Worm (Caenorhabditis elegans) whole organism, L1 larva: ENCODE measurements around the gene cpt-1.

Source experiments
- C04F5.9 ChIP-seq: sonication (generic microtip); optimal IDR thresholded peaks from 2 replicates; lab custom pipeline; 2016; ENCODE audit warnings: missing genetic modification characterization, missing compliant biosample characterization
- C16A3.4 ChIP-seq: fragments of 150-350 bp; optimal IDR thresholded peaks from 2 replicates; lab custom pipeline; 2014; ENCODE audit warnings: missing biosample characterization, missing genetic modification characterization
- F16B12.6 ChIP-seq: fragments of 150-350 bp; optimal IDR thresholded peaks from 2 replicates; lab custom pipeline; 2014; ENCODE audit warnings: missing biosample characterization, missing genetic modification characterization
- aha-1 ChIP-seq: fragments of 150-350 bp; optimal IDR thresholded peaks from 2 replicates; lab custom pipeline; 2014; ENCODE audit warnings: missing biosample characterization, missing genetic modification characterization
- blmp-1 ChIP-seq: fragments of 150-350 bp; optimal IDR thresholded peaks from 2 replicates; lab custom pipeline; 2014; ENCODE audit warnings: missing biosample characterization, missing genetic modification characterization
- ceh-63 ChIP-seq: fragments of 200-800 bp; sonication (Bioruptor generic); optimal IDR thresholded peaks from 2 replicates; lab custom pipeline; 2018; ENCODE audit warnings: mild to moderate bottlenecking, missing genetic modification characterization, missing compliant biosample characterization
- ceh-8 ChIP-seq: fragments of 200-800 bp; sonication (Bioruptor generic); optimal IDR thresholded peaks from 2 replicates; lab custom pipeline; 2018; ENCODE audit warnings: mild to moderate bottlenecking, missing genetic modification characterization, moderate library complexity, missing compliant biosample characterization
- ceh-90 ChIP-seq: sonication (generic microtip); optimal IDR thresholded peaks from 2 replicates; lab custom pipeline; 2016; ENCODE audit warnings: missing genetic modification characterization, missing compliant biosample characterization
- ces-1 ChIP-seq: fragments of 150-350 bp; optimal IDR thresholded peaks from 2 replicates; lab custom pipeline; 2014; ENCODE audit warnings: missing biosample characterization, missing genetic modification reagents, missing genetic modification characterization
- dpl-1 ChIP-seq, 3 experiments: fragments of 150-350 bp in 2 of 3; sonication (generic microtip) in 1 of 3; optimal IDR thresholded peaks; 2 replicates each; lab custom pipeline; 2014 to 2017; ENCODE audit warnings: missing biosample characterization in 3 of 3, missing genetic modification characterization in 3 of 3, missing genetic modification reagents in 3 of 3
- elt-2 ChIP-seq: sonication (generic microtip); optimal IDR thresholded peaks from 2 replicates; lab custom pipeline; 2016; ENCODE audit warnings: missing genetic modification characterization, mild to moderate bottlenecking, inconsistent platforms, missing compliant biosample characterization, missing genetic modification reagents
- elt-3 ChIP-seq, 6 experiments: fragments of 150-350 bp in 1 of 6; sonication (generic microtip); optimal IDR thresholded peaks; 2 replicates each; lab custom pipeline; 2017 to 2018; ENCODE audit warnings: missing biosample characterization in 6 of 6, missing genetic modification characterization in 6 of 6, inconsistent platforms in 1 of 6
- fkh-4 ChIP-seq: sonication (generic microtip); optimal IDR thresholded peaks from 2 replicates; lab custom pipeline; 2016; ENCODE audit warnings: missing compliant biosample characterization, missing genetic modification characterization, borderline replicate concordance
- fos-1 ChIP-seq: fragments of 150-350 bp; optimal IDR thresholded peaks from 2 replicates; lab custom pipeline; 2014; ENCODE audit warnings: missing biosample characterization, missing genetic modification characterization
- grh-1 ChIP-seq: fragments of 200-800 bp; sonication (Bioruptor generic); IDR thresholded peaks from 2 replicates; pipeline ENCODE4 v1.3.6; 2022; ENCODE audit warnings: missing genetic modification reagents, missing genetic modification characterization, missing compliant biosample characterization
- hlh-17 ChIP-seq: fragments of 200-800 bp; sonication (Bioruptor generic); optimal IDR thresholded peaks from 2 replicates; lab custom pipeline; 2018; ENCODE audit warnings: missing genetic modification characterization, mild to moderate bottlenecking, missing compliant biosample characterization, moderate library complexity, borderline replicate concordance
- hlh-4 ChIP-seq: sonication (generic microtip); optimal IDR thresholded peaks from 2 replicates; lab custom pipeline; 2016; ENCODE audit warnings: mild to moderate bottlenecking, missing genetic modification characterization, missing compliant biosample characterization
- isw-1 ChIP-seq: fragments of 200-800 bp; sonication (Bioruptor generic); IDR thresholded peaks from 2 replicates; pipeline ENCODE4 v1.3.6; 2022; ENCODE audit warnings: missing genetic modification characterization, missing compliant biosample characterization
- lin-39 ChIP-seq: fragments of 150-350 bp; optimal IDR thresholded peaks from 2 replicates; lab custom pipeline; 2014; ENCODE audit warnings: missing biosample characterization, missing genetic modification reagents, missing genetic modification characterization
- mdl-1 ChIP-seq, 2 experiments: fragments of 150-350 bp; optimal IDR thresholded peaks; 2 replicates each; lab custom pipeline; 2014 to 2017; ENCODE audit warnings: missing biosample characterization in 2 of 2, missing genetic modification characterization in 2 of 2, inconsistent platforms in 1 of 2
- nhr-11 ChIP-seq: fragments of 150-350 bp; optimal IDR thresholded peaks from 2 replicates; lab custom pipeline; 2014; ENCODE audit warnings: missing biosample characterization, missing genetic modification characterization
- nhr-12 ChIP-seq: sonication (generic microtip); optimal IDR thresholded peaks from 2 replicates; lab custom pipeline; 2017; ENCODE audit warnings: missing biosample characterization, missing genetic modification characterization
- nhr-20 ChIP-seq: sonication (generic microtip); optimal IDR thresholded peaks from 2 replicates; lab custom pipeline; 2016; ENCODE audit warnings: mild to moderate bottlenecking, missing genetic modification characterization, missing compliant biosample characterization
- nhr-237 ChIP-seq: fragments of 150-350 bp; optimal IDR thresholded peaks from 2 replicates; lab custom pipeline; 2014; ENCODE audit warnings: missing biosample characterization, missing genetic modification characterization
- nhr-71 ChIP-seq: sonication (generic microtip); optimal IDR thresholded peaks from 2 replicates; lab custom pipeline; 2016; ENCODE audit warnings: mild to moderate bottlenecking, missing genetic modification characterization, moderate library complexity, missing compliant biosample characterization
- nhr-77 ChIP-seq: fragments of 150-350 bp; optimal IDR thresholded peaks from 2 replicates; lab custom pipeline; 2014; ENCODE audit warnings: missing biosample characterization, missing genetic modification characterization
- nhr-85 ChIP-seq: sonication (generic microtip); peaks from one replicate; lab custom pipeline; 2016; ENCODE audit warnings: missing genetic modification characterization, inconsistent platforms, missing compliant biosample characterization
- pag-3 ChIP-seq: sonication (generic microtip); optimal IDR thresholded peaks from 2 replicates; lab custom pipeline; 2017; ENCODE audit warnings: missing genetic modification characterization, mild to moderate bottlenecking, missing compliant biosample characterization, antibody characterized with exemption, borderline replicate concordance; ENCODE audit not compliant: insufficient read depth
- rnt-1 ChIP-seq: sonication (generic microtip); optimal IDR thresholded peaks from 2 replicates; lab custom pipeline; 2016; ENCODE audit warnings: mild to moderate bottlenecking, missing genetic modification characterization, moderate library complexity, missing compliant biosample characterization
- skn-1 ChIP-seq: fragments of 150-350 bp; optimal IDR thresholded peaks from 2 replicates; lab custom pipeline; 2014; ENCODE audit warnings: missing biosample characterization, missing genetic modification characterization
- sox-4 ChIP-seq: sonication (generic microtip); optimal IDR thresholded peaks from 2 replicates; lab custom pipeline; 2016; ENCODE audit warnings: missing genetic modification characterization, missing compliant biosample characterization
- unc-130 ChIP-seq: fragments of 150-350 bp; optimal IDR thresholded peaks from 2 replicates; lab custom pipeline; 2017; ENCODE audit warnings: missing biosample characterization, missing genetic modification characterization, inconsistent platforms
- unc-30 ChIP-seq: sonication (generic microtip); optimal IDR thresholded peaks from 2 replicates; lab custom pipeline; 2017; ENCODE audit warnings: missing biosample characterization, missing genetic modification characterization
- unc-86 ChIP-seq: sonication (generic microtip); optimal IDR thresholded peaks from 2 replicates; lab custom pipeline; 2016; ENCODE audit warnings: missing genetic modification characterization, missing compliant biosample characterization
- unc-98 ChIP-seq: fragments of 200-800 bp; sonication (Bioruptor generic); IDR thresholded peaks from 2 replicates; pipeline ENCODE4 v1.3.6; 2022; ENCODE audit warnings: missing genetic modification characterization, missing compliant biosample characterization
- xbp-1 ChIP-seq: sonication (generic microtip); optimal IDR thresholded peaks from 2 replicates; lab custom pipeline; 2016; ENCODE audit warnings: missing genetic modification characterization, missing compliant biosample characterization
- zip-4 ChIP-seq: fragments of 200-800 bp; sonication (Bioruptor generic); optimal IDR thresholded peaks from 2 replicates; lab custom pipeline; 2018; ENCODE audit warnings: mild to moderate bottlenecking, missing genetic modification characterization, moderate library complexity, missing compliant biosample characterization
- ztf-4 ChIP-seq: fragments of 150-350 bp; optimal IDR thresholded peaks from 2 replicates; lab custom pipeline; 2014; ENCODE audit warnings: missing biosample characterization, missing genetic modification characterization

The cpt-1 gene

DNA sequence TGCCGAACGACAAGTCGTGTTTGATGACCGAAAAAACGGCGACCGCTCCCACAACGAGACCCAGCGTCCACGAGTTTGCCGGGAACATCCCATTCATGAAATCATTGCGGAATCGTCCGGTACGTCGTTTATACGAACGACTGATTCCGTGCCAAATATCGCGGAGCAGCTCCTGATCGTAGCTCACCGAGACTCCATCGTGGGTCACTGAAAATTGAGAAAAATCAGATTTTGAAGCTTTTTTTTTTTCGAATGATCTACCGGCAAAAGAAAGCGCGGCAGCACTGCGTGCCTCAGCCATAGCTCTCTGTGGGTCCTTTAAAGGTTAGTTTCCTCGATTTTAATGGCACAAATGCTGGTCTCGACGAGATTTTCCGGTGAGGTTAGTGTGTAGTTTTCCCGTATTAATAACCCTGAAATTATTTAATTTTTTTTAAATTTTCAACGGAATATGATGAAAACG lies at the start of gene cpt-1:
TSS of gene cpt-1 (minus strand) at position 413 of the 463 bp plus-strand sequence.
- TF ChIP-seq nhr-77: no peak
- no peak for TF ChIP-seq unc-130
- no peak for TF ChIP-seq nhr-12 (tag; lab: Kevin White, UChicago)
- TF ChIP-seq elt-3 (tag; optimal IDR thresholded peaks at IDR 0.05; lab: Kevin White, UChicago): no peak
- TF ChIP-seq nhr-85 (tag; lab: Kevin White, UChicago): peak; percentile 29
- TF ChIP-seq ceh-63: no peak
- no peak for TF ChIP-seq unc-30 (tag; lab: Kevin White, UChicago)
- no peak for TF ChIP-seq ceh-90 (tag; lab: Kevin White, UChicago)
- TF ChIP-seq ces-1 (GFP tag; lab: Kevin White, UChicago): no peak
- peak; percentile 1 for TF ChIP-seq nhr-71 (tag; lab: Kevin White, UChicago)
- peak; percentile 21 for TF ChIP-seq elt-2

DNA sequence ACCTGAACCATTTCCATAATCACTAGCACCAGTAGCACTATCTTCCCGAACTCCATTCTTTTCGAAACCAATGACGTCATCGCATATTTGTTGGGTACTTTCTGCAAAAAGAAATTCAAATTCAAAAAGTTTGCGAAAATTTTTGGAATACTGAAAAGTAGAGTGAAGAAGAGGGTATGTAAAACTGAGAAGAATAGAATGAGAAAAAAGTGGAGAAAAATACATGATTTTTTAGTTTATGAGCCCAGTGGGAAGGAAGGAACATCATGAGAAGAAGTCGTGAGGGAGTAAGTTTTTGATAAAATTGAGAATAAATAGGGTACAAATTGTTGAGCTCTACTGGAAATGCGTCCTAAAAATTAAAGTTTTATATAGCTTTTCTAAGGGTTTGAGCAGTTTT lies 43.8 kb upstream of the cpt-1 start, which contains the start of gene lgc-35:
TSS of gene lgc-35 (minus strand) at position 101 of the 400 bp plus-strand sequence.
- TF ChIP-seq nhr-20 (tag; lab: Kevin White, UChicago) (no peak), fos-1 (tag; lab: Kevin White, UChicago) (no peak), nhr-71 (tag; lab: Kevin White, UChicago) (no peak)

- TF ChIP-seq nhr-20 (tag; lab: Kevin White, UChicago) (peak; percentile 25), xbp-1 (tag; lab: Kevin White, UChicago) (no peak), lin-39 (no peak)
These were observed 34.1 kb upstream of the cpt-1 start, which contains the start of gene bcmo-1 for ce11 chrII:12830347-12830746. Gene bcmo-1, plus strand, starts transcription at chrII:12830676.

ce11 chrII:12828863-12829262 lies 32.6 kb upstream of the cpt-1 start, which contains the start of gene Y46G5A.23:
Gene Y46G5A.23, minus strand, starts transcription at chrII:12828963.
- TF ChIP-seq pag-3: no peak

- TF ChIP-seq unc-86 (tag; lab: Kevin White, UChicago): no peak
- TF ChIP-seq nhr-11 (tag; lab: Kevin White, UChicago): no peak
- TF ChIP-seq hlh-17 (GFP tag; lab: Kevin White, UChicago): no peak
- no peak for TF ChIP-seq skn-1
- no peak for TF ChIP-seq nhr-12 (tag; lab: Kevin White, UChicago)
- no peak for TF ChIP-seq sox-4
- no peak for TF ChIP-seq F16B12.6 (tag; lab: Kevin White, UChicago)
- no peak for TF ChIP-seq unc-98
- TF ChIP-seq isw-1 (GFP tag; lab: Robert Waterston, UW): no peak
- TF ChIP-seq rnt-1 (tag; lab: Kevin White, UChicago): no peak
- TF ChIP-seq zip-4 (GFP tag; lab: Kevin White, UChicago): no peak
- TF ChIP-seq blmp-1 (tag; lab: Kevin White, UChicago): no peak
- TF ChIP-seq C04F5.9: no peak
- no peak for TF ChIP-seq aha-1 (tag; lab: Kevin White, UChicago)
- TF ChIP-seq mdl-1 (tag; optimal IDR thresholded peaks at IDR 0.05; lab: Kevin White, UChicago): no peak
- TF ChIP-seq ceh-8 (GFP tag; lab: Kevin White, UChicago): no peak
- no peak for TF ChIP-seq elt-2
- TF ChIP-seq C16A3.4 (tag; lab: Kevin White, UChicago): no peak
- TF ChIP-seq grh-1 (GFP tag; lab: Robert Waterston, UW): no peak
- TF ChIP-seq, all 84 proteins: peak for 0
These were observed 30.5 kb upstream of the cpt-1 start, which contains the start of gene Y46G5A.38 for ce11 chrII:12826752-12827151. Gene Y46G5A.38, plus strand, starts transcription at chrII:12827052.

ce11 chrII:12824463-12824862 lies 28.2 kb upstream of the cpt-1 start:
- TF ChIP-seq hlh-4 (no peak), dpl-1 (GFP tag; optimal IDR thresholded peaks at IDR 0.05; lab: Kevin White, UChicago) (no peak), isw-1 (GFP tag; lab: Robert Waterston, UW) (no peak), fkh-4 (tag; lab: Kevin White, UChicago) (no peak), ztf-4 (no peak), C04F5.9 (no peak), nhr-237 (no peak)
- TF ChIP-seq, all 84 proteins: peak for 0
